Worm (Caenorhabditis elegans): ENCODE results near the gene Y110A2AL.6.
A peak's percentile ranks its signal among the peaks of the same experiment; 100 is the strongest.

Y110A2AL.6 gene

DNA sequence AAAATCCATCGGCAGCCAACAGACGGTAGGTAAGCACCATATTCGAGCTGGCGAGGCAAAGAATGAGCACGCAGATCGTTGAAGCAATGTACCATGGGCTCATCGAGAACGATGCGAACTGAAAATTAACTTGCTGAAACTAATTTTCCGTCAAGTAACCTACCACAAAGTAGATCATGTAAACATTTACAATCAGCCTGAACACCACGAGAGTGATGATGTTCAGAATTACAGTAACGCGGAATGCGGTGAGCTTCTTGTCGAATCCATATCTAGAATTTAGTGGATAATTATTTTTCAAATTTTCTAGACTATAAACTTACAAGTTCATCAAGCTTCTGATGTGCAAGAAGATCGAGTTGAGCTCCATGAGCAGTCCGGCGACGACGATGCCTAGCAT, 11.9 kb downstream of the Y110A2AL.6 start:
- TF ChIP-seq lir-3 (tag; optimal IDR thresholded peaks at IDR 0.05) (no peak), snpc-4 (tag; optimal IDR thresholded peaks at IDR 0.05) (no peak), nhr-48 (tag; optimal IDR thresholded peaks at IDR 0.05) (no peak), unc-62 (GFP tag; optimal IDR thresholded peaks at IDR 0.05 in 1 of 2) (peak in 1 of 2 experiments; percentile 92), unc-62 (tag; optimal IDR thresholded peaks at IDR 0.05) (no peak), aha-1 (tag) (peak; percentile 26), F37D6.2 (tag; optimal IDR thresholded peaks at IDR 0.05) (no peak), nhr-10 (tag; optimal IDR thresholded peaks at IDR 0.05) (no peak)

- TF ChIP-seq set-16 (GFP tag; IDR thresholded peaks at IDR 0.05) (peak; percentile 72), lin-39 (tag; optimal IDR thresholded peaks at IDR 0.05) (no peak), duxl-1 (tag; optimal IDR thresholded peaks at IDR 0.05; ENCODE audit: poor library complexity) (peak; percentile 21), sdz-12 (GFP tag; optimal IDR thresholded peaks at IDR 0.05) (peak; percentile 45)
These were observed 13.5 kb downstream of the Y110A2AL.6 start, which contains the start of gene K12H6.8 for ce11 chrII:2827859-2828403. Gene K12H6.8, plus strand, starts transcription at chrII:2827896.

- TF ChIP-seq nhr-6 (tag; optimal IDR thresholded peaks at IDR 0.05) (no peak), hlh-30 (tag; optimal IDR thresholded peaks at IDR 0.05; ENCODE audit: insufficient read depth) (no peak), daf-12 (tag; optimal IDR thresholded peaks at IDR 0.05) (no peak), tra-1 (GFP tag; IDR thresholded peaks at IDR 0.05) (no peak), hlh-11 (tag; optimal IDR thresholded peaks at IDR 0.05) (no peak), nhr-102 (tag; optimal IDR thresholded peaks at IDR 0.05) (no peak), madf-5 (GFP tag; IDR thresholded peaks at IDR 0.05) (no peak), mep-1 (tag; optimal IDR thresholded peaks at IDR 0.05) (no peak), daf-19 (GFP tag; conservative IDR thresholded peaks at IDR 0.05) (no peak), nhr-41 (GFP tag; IDR thresholded peaks at IDR 0.05) (no peak), daf-16 (GFP tag; optimal IDR thresholded peaks at IDR 0.05) (no peak), daf-16 (tag; optimal IDR thresholded peaks at IDR 0.05) (no peak), pha-4 (GFP tag; IDR thresholded peaks at IDR 0.05) (no peak), pha-4 (tag; optimal IDR thresholded peaks at IDR 0.05) (no peak), lin-39 (tag; optimal IDR thresholded peaks at IDR 0.05) (no peak), ZK337.2 (GFP tag; IDR thresholded peaks at IDR 0.05) (no peak), skn-1 (tag; optimal IDR thresholded peaks at IDR 0.05) (no peak), F10B5.3 (tag; optimal IDR thresholded peaks at IDR 0.05) (no peak), lin-15B (tag; optimal IDR thresholded peaks at IDR 0.05) (no peak)
These were observed 15.4 kb downstream of the Y110A2AL.6 start, which contains the start of gene K12H6.5 for ce11 chrII:2826073-2826472. Gene K12H6.5, minus strand, starts transcription at chrII:2826173.

- no peak for TF ChIP-seq R02D3.7 (tag; optimal IDR thresholded peaks at IDR 0.05)
- no peak for TF ChIP-seq set-16 (GFP tag; IDR thresholded peaks at IDR 0.05)
- no peak for TF ChIP-seq php-3 (GFP tag; IDR thresholded peaks at IDR 0.05)
- no peak for TF ChIP-seq lin-29 (GFP tag; IDR thresholded peaks at IDR 0.05)
These were observed 17.3 kb downstream of the Y110A2AL.6 start, which contains the start of the genes K12H6.4 and K12H6.9 for ce11 chrII:2824169-2824568. Gene K12H6.4, minus strand, starts transcription at chrII:2824269. Gene K12H6.9, plus strand, starts transcription at chrII:2824404.

DNA sequence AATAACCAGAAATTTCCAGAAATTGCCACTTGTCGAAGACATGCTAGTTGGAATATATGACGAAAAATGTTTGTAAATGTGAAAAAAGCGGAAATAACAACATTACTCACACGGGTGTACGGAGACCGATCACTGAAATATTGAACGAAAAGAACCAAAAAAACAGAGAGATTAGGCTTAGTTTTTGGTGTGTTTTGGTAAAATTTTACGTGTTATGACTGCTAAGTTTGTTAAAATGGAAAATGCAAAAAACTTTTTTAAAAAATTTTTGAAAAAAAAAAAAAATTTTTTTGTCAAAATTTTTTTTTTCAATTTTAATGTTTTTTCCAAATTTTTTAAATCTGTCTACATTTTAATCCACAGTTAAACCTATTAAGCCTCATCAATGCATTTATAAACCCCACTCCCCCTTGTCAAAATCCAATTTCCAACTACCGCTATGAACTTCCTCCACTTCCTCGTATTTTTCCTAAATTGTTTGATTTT, 19.0 kb downstream of the Y110A2AL.6 start, which contains the start of the genes fut-4 and K12H6.10:
TSS of gene fut-4 (minus strand) at position 101 of the 486 bp plus-strand sequence.
TSS of gene K12H6.10 (plus strand) at position 436 of the 486 bp plus-strand sequence.
- no peak for TF ChIP-seq hmg-1.1 (GFP tag; IDR thresholded peaks at IDR 0.05)
